Worm (Caenorhabditis elegans) whole organism, young adult: ENCODE data around the gene C45B2.2.

Experiments used
- F23B12.7 ChIP-seq: sonication (generic microtip); optimal IDR thresholded peaks from 2 replicates; lab custom pipeline; 2017; ENCODE audit warnings: missing genetic modification characterization, mild to moderate bottlenecking, missing compliant biosample characterization, antibody characterized with exemption, moderate library complexity; ENCODE audit not compliant: insufficient read depth
- F37B4.10 ChIP-seq: fragments of 200-800 bp; sonication (Bioruptor generic); IDR thresholded peaks from 2 replicates; pipeline ENCODE4 v1.3.6; 2022; ENCODE audit warnings: missing genetic modification characterization, missing compliant biosample characterization
- F49E8.2 ChIP-seq: sonication (generic microtip); optimal IDR thresholded peaks from 3 replicates; lab custom pipeline; 2017; ENCODE audit warnings: missing genetic modification characterization, mild to moderate bottlenecking, missing compliant biosample characterization, antibody characterized with exemption, moderate library complexity; ENCODE audit not compliant: insufficient read depth
- F52B5.7 ChIP-seq: sonication (generic microtip); optimal IDR thresholded peaks from 2 replicates; lab custom pipeline; 2016; ENCODE audit warnings: mild to moderate bottlenecking, missing genetic modification characterization, missing compliant biosample characterization
- F57C9.4 ChIP-seq: sonication (generic microtip); optimal IDR thresholded peaks from 2 replicates; lab custom pipeline; 2017; ENCODE audit warnings: mild to moderate bottlenecking, missing genetic modification characterization, missing compliant biosample characterization
- T07F8.4 ChIP-seq: sonication (generic microtip); optimal IDR thresholded peaks from 2 replicates; lab custom pipeline; 2016; ENCODE audit warnings: mild to moderate bottlenecking, missing genetic modification characterization, moderate library complexity, missing compliant biosample characterization
- T26A5.8 ChIP-seq: sonication (generic microtip); optimal IDR thresholded peaks from 2 replicates; lab custom pipeline; 2016; ENCODE audit warnings: missing genetic modification characterization, missing compliant biosample characterization
- Y53G8AR.9 ChIP-seq: fragments of 200-800 bp; sonication (Bioruptor generic); conservative IDR thresholded peaks from 2 replicates; pipeline ENCODE4 v1.3.6; 2022; ENCODE audit warnings: missing genetic modification reagents, missing genetic modification characterization, missing compliant biosample characterization
- Y79H2A.3 ChIP-seq: fragments of 200-800 bp; sonication (Bioruptor generic); conservative IDR thresholded peaks from 2 replicates; pipeline ENCODE4 v1.3.6; 2022; ENCODE audit warnings: missing genetic modification reagents, missing genetic modification characterization, missing compliant biosample characterization
- Y95B8A.8 ChIP-seq: fragments of 200-800 bp; sonication (Bioruptor generic); IDR thresholded peaks from 2 replicates; pipeline ENCODE4 v1.3.6; 2022; ENCODE audit warnings: missing genetic modification reagents, missing genetic modification characterization, missing compliant biosample characterization
- ZK185.1 ChIP-seq: sonication (generic microtip); optimal IDR thresholded peaks from 2 replicates; lab custom pipeline; 2016; ENCODE audit warnings: mild to moderate bottlenecking, missing genetic modification characterization, missing compliant biosample characterization; ENCODE audit not compliant: poor library complexity, severe bottlenecking
- akir-1 ChIP-seq: fragments of 200-800 bp; sonication (Bioruptor generic); optimal IDR thresholded peaks from 2 replicates; lab custom pipeline; 2018; ENCODE audit warnings: mild to moderate bottlenecking, missing genetic modification characterization, moderate library complexity, missing compliant biosample characterization
- ama-1 ChIP-seq, 3 experiments: fragments of 150-350 bp in 1 of 3; sonication (generic microtip) in 2 of 3; optimal IDR thresholded peaks; 2 replicates each; lab custom pipeline; 2014 to 2018; ENCODE audit warnings: missing biosample characterization in 2 of 3, missing genetic modification characterization in 2 of 3, missing genetic modification reagents in 2 of 3
- aptf-2 ChIP-seq: fragments of 200-800 bp; sonication (Bioruptor generic); conservative IDR thresholded peaks from 2 replicates; pipeline ENCODE4 v1.3.6; 2022; ENCODE audit warnings: missing genetic modification reagents, missing genetic modification characterization, missing compliant biosample characterization
- attf-5 ChIP-seq: fragments of 200-800 bp; sonication (Bioruptor generic); optimal IDR thresholded peaks from 2 replicates; lab custom pipeline; 2018; ENCODE audit warnings: mild to moderate bottlenecking, missing genetic modification characterization, missing compliant biosample characterization
- bed-1 ChIP-seq: fragments of 200-800 bp; sonication (Bioruptor generic); IDR thresholded peaks from 2 replicates; pipeline ENCODE4 v1.3.6; 2022; ENCODE audit warnings: missing genetic modification reagents, missing genetic modification characterization, missing compliant biosample characterization
- ceh-27 ChIP-seq: fragments of 200-800 bp; sonication (Bioruptor generic); optimal IDR thresholded peaks from 2 replicates; lab custom pipeline; 2018; ENCODE audit warnings: mild to moderate bottlenecking, missing genetic modification characterization, moderate library complexity, missing compliant biosample characterization
- ceh-58 ChIP-seq: fragments of 200-800 bp; sonication (Bioruptor generic); IDR thresholded peaks from 2 replicates; pipeline ENCODE4 v1.3.6; 2022; ENCODE audit warnings: missing genetic modification characterization, missing compliant biosample characterization
- ceh-91 ChIP-seq: fragments of 200-800 bp; sonication (Bioruptor generic); IDR thresholded peaks from 2 replicates; pipeline ENCODE4 v1.3.6; 2022; ENCODE audit warnings: missing genetic modification reagents, missing genetic modification characterization, missing compliant biosample characterization
- dox-1 ChIP-seq: fragments of 200-800 bp; sonication (Bioruptor generic); IDR thresholded peaks from 2 replicates; pipeline ENCODE4 v1.3.6; 2022; ENCODE audit warnings: missing genetic modification reagents, missing genetic modification characterization, missing compliant biosample characterization
- dpl-1 ChIP-seq: fragments of 150-350 bp; optimal IDR thresholded peaks from 2 replicates; lab custom pipeline; 2014; ENCODE audit warnings: missing biosample characterization, missing genetic modification reagents, missing genetic modification characterization
- ekl-4 ChIP-seq: fragments of 200-800 bp; sonication (Bioruptor generic); IDR thresholded peaks from 2 replicates; pipeline ENCODE4 v1.3.6; 2022; ENCODE audit warnings: missing genetic modification reagents, missing genetic modification characterization, missing compliant biosample characterization
- him-1 ChIP-seq: sonication (generic microtip); optimal IDR thresholded peaks from 2 replicates; lab custom pipeline; 2016; ENCODE audit warnings: missing genotype, missing genetic modification reagents, missing genetic modification characterization, missing compliant biosample characterization
- hlh-12 ChIP-seq: sonication (generic microtip); optimal IDR thresholded peaks from 2 replicates; lab custom pipeline; 2016; ENCODE audit warnings: missing genetic modification characterization, missing compliant biosample characterization
- hlh-26 ChIP-seq: fragments of 200-800 bp; sonication (Bioruptor generic); conservative IDR thresholded peaks from 2 replicates; pipeline ENCODE4 v1.3.6; 2022; ENCODE audit warnings: missing genetic modification reagents, missing genetic modification characterization, missing compliant biosample characterization
- hmg-20 ChIP-seq: fragments of 200-800 bp; sonication (Bioruptor generic); IDR thresholded peaks from 2 replicates; pipeline ENCODE4 v1.3.6; 2022; ENCODE audit warnings: missing genetic modification reagents, missing genetic modification characterization, missing compliant biosample characterization
- hrde-1 ChIP-seq: sonication (generic microtip); optimal IDR thresholded peaks from 2 replicates; lab custom pipeline; 2016; ENCODE audit warnings: missing genetic modification characterization, mild to moderate bottlenecking, missing compliant biosample characterization, moderate library complexity, missing genotype, missing genetic modification reagents, borderline replicate concordance
- hsf-1 ChIP-seq: fragments of 200-800 bp; sonication (Bioruptor generic); IDR thresholded peaks from 2 replicates; pipeline ENCODE4 v1.3.6; 2022; ENCODE audit warnings: missing genetic modification reagents, missing genetic modification characterization, missing compliant biosample characterization
- let-526 ChIP-seq: fragments of 200-800 bp; sonication (Bioruptor generic); IDR thresholded peaks from 2 replicates; pipeline ENCODE4 v1.3.6; 2022; ENCODE audit warnings: missing genetic modification reagents, missing genetic modification characterization, missing compliant biosample characterization
- let-607 ChIP-seq, 2 experiments: fragments of 200-800 bp in 1 of 2; sonication (Bioruptor generic) in 1 of 2; sonication (generic microtip) in 1 of 2; optimal IDR thresholded peaks; 2 replicates each; lab custom pipeline; 2016 to 2018; ENCODE audit warnings: mild to moderate bottlenecking in 2 of 2, missing compliant biosample characterization in 2 of 2, missing genetic modification characterization in 2 of 2, moderate library complexity in 2 of 2, missing genotype in 1 of 2
- lsy-27 ChIP-seq: sonication (generic microtip); optimal IDR thresholded peaks from 2 replicates; lab custom pipeline; 2017; ENCODE audit warnings: missing genetic modification characterization, mild to moderate bottlenecking, missing compliant biosample characterization, antibody characterized with exemption, missing genotype, borderline replicate concordance; ENCODE audit not compliant: insufficient read depth
- madf-10 ChIP-seq: sonication (generic microtip); optimal IDR thresholded peaks from 2 replicates; lab custom pipeline; 2016; ENCODE audit warnings: mild to moderate bottlenecking, missing genetic modification characterization, missing compliant biosample characterization
- mes-4 ChIP-seq: sonication (generic microtip); optimal IDR thresholded peaks from 2 replicates; lab custom pipeline; 2016; ENCODE audit warnings: missing genotype, missing genetic modification characterization, missing compliant biosample characterization
- mxl-1 ChIP-seq: sonication (generic microtip); optimal IDR thresholded peaks from 2 replicates; lab custom pipeline; 2016; ENCODE audit warnings: missing genetic modification characterization, missing compliant biosample characterization
- nhr-80 ChIP-seq: sonication (generic microtip); optimal IDR thresholded peaks from 2 replicates; lab custom pipeline; 2016; ENCODE audit warnings: missing genetic modification characterization, missing compliant biosample characterization
- rec-8 ChIP-seq, 2 experiments: sonication (generic microtip); optimal IDR thresholded peaks; 2 replicates each; lab custom pipeline; 2016; ENCODE audit warnings: mild to moderate bottlenecking in 2 of 2, missing genetic modification characterization in 2 of 2, missing genetic modification reagents in 2 of 2, missing genotype in 2 of 2, missing biosample characterization in 1 of 2, missing compliant biosample characterization in 1 of 2, moderate library complexity in 1 of 2
- snpc-1.1 ChIP-seq: sonication (generic microtip); optimal IDR thresholded peaks from 2 replicates; lab custom pipeline; 2017; ENCODE audit warnings: missing genetic modification characterization, mild to moderate bottlenecking, missing compliant biosample characterization, antibody characterized with exemption, moderate library complexity, missing genotype, missing genetic modification reagents; ENCODE audit not compliant: insufficient read depth
- snpc-1.3 ChIP-seq: sonication (generic microtip); optimal IDR thresholded peaks from 2 replicates; lab custom pipeline; 2017; ENCODE audit warnings: missing genetic modification characterization, mild to moderate bottlenecking, missing compliant biosample characterization, antibody characterized with exemption, moderate library complexity, missing genotype, missing genetic modification reagents; ENCODE audit not compliant: insufficient read depth
- snpc-3.4 ChIP-seq: sonication (generic microtip); optimal IDR thresholded peaks from 2 replicates; lab custom pipeline; 2017; ENCODE audit warnings: missing genetic modification characterization, mild to moderate bottlenecking, missing compliant biosample characterization, antibody characterized with exemption, moderate library complexity, missing genotype, missing genetic modification reagents
- sptf-2 ChIP-seq: fragments of 200-800 bp; sonication (Bioruptor generic); optimal IDR thresholded peaks from 2 replicates; lab custom pipeline; 2018; ENCODE audit warnings: mild to moderate bottlenecking, missing genetic modification characterization, missing compliant biosample characterization
- unc-62 ChIP-seq: fragments of 150-350 bp; optimal IDR thresholded peaks from 2 replicates; lab custom pipeline; 2014; ENCODE audit warnings: missing biosample characterization, missing genetic modification reagents, missing genetic modification characterization

Gene C45B2.2

DNA sequence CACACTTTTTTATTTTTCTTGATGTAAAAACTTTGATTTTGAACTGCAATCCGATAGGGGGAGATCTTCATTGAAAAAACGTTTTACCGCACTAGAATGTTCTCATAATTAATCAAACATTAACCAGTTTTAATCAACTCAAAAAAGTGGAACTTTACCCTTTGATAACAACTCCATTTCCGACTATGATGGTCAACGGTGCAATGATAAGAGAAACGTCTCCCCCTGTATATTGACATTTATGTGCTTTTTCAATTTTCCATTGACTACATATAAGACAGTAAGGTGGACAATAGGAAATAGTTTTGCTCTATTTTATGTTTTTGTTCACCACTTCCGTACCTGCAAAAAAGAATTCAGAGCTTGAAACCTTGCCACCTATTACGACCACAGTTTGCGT lies 13.9 kb downstream of the C45B2.2 start:
- peak; percentile 66 for TF ChIP-seq nhr-80 (tag; lab: Kevin White, UChicago)
- no peak for TF ChIP-seq T26A5.8 (tag; lab: Kevin White, UChicago)
- peak; percentile 53 for TF ChIP-seq unc-62 (GFP tag; lab: Kevin White, UChicago)
- TF ChIP-seq rec-8 (tag; optimal IDR thresholded peaks at IDR 0.05; lab: Kevin White, UChicago): no peak
- TF ChIP-seq hlh-12 (tag; lab: Kevin White, UChicago): no peak

DNA sequence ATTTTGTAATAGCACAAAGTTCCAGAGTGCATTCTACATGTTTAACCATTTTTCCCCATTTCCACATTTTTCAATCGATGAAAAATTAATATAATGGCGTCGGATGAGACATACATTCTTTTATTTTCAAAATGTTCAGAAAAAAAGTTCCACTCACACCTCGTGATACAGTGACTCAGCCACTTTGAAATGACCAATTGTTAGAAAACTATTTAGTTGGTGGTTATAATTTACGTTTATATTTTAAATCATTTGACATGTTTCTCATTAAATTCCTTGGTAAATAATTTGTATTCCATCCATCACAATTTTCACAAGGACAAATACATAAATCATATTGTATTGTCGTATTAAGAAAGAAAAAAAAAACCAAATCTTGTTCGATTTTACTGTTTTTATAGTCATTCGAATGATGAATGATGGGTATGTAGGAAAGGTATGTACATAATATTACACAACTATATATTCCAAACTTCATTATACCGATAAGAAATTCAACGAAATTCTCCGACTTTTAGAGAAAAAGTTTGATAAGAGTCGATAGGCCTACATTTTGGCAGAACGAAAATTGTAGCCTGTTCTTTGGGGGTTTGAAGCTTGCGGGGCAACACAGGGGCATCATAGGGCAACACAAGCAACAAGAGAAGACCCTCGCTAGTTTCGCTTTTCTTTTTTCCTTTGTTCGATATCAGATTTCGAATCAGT lies 16.0 kb downstream of the C45B2.2 start:
- TF ChIP-seq F37B4.10 (no peak), nhr-80 (tag; lab: Kevin White, UChicago) (peak; percentile 75), dox-1 (GFP tag; lab: Robert Waterston, UW) (peak; percentile 29; the same call in 1 of the 2 replicates)

DNA sequence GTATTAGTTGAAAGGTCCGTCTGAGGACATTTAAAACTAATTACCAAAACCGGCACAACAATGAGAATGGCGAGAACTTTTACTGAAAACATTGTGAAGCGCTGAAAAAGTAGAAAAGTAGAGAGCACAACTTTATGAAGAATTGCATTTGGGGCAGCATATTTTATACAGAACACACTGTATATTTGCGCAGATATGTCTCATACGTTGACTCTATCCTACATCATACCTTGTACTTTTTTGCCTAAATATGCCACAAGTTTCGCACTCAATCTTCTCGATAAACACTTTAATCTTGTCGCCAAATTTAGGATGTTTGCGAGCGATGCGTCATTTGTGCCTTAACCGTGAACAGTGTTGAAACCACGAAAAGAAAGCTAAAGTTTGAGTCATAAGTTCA lies 18.8 kb downstream of the C45B2.2 start, which contains the start of gene C15H9.11:
Gene C15H9.11, minus strand, starts transcription at position 101 of the 400 bp plus-strand sequence.
- no peak for TF ChIP-seq hrde-1 (tag; lab: Kevin White, UChicago)
- no peak for TF ChIP-seq Y79H2A.3
- TF ChIP-seq snpc-3.4 (tag; lab: Kevin White, UChicago): no peak
- TF ChIP-seq let-607 (tag; optimal IDR thresholded peaks at IDR 0.05; lab: Kevin White, UChicago): no peak
- TF ChIP-seq Y95B8A.8: no peak
- no peak for TF ChIP-seq F57C9.4 (tag; lab: Kevin White, UChicago)
- TF ChIP-seq dpl-1 (GFP tag; lab: Kevin White, UChicago): no peak
- TF ChIP-seq snpc-1.1 (tag; lab: Kevin White, UChicago): no peak
- TF ChIP-seq lsy-27: no peak
- no peak for TF ChIP-seq snpc-1.3 (tag; lab: Kevin White, UChicago)
- no peak for TF ChIP-seq rec-8 (tag; optimal IDR thresholded peaks at IDR 0.05; lab: Kevin White, UChicago)
- TF ChIP-seq ama-1 (optimal IDR thresholded peaks at IDR 0.05; lab: Kevin White, UChicago): no peak
- TF ChIP-seq ama-1 (GFP tag; optimal IDR thresholded peaks at IDR 0.05; lab: Kevin White, UChicago): no peak
- TF ChIP-seq him-1 (tag; lab: Kevin White, UChicago): no peak
- TF ChIP-seq ceh-27 (GFP tag; lab: Kevin White, UChicago): no peak
- no peak for TF ChIP-seq aptf-2 (GFP tag; lab: Robert Waterston, UW)
- no peak for TF ChIP-seq ceh-58 (GFP tag; lab: Robert Waterston, UW)
- no peak for TF ChIP-seq sptf-2 (GFP tag; lab: Kevin White, UChicago)
- no peak for TF ChIP-seq hmg-20 (GFP tag; lab: Robert Waterston, UW)
- TF ChIP-seq T07F8.4 (tag; lab: Kevin White, UChicago): no peak
- TF ChIP-seq, all 124 proteins: peak for 0

DNA sequence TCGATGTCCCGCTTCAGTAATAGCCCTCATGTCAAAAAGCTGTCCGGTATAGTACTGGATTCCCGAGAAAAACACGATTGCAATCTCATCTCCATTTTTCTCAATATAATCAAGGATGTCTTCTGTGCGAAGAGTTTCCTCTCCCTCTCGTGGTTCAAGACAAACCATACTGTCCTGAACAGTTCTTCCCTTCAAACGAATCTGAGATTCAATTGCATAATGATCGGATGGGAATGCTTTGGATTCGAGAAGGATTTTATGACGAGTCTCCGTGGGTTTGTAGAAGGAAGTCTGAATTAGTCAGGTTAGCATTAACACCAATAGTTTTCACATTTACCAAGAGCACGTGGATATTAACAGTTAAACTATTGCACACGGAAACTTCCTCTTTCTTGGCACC lies 23.4 kb downstream of the C45B2.2 start:
- TF ChIP-seq ekl-4 (GFP tag; lab: Robert Waterston, UW) (no peak), hlh-26 (GFP tag; lab: Robert Waterston, UW) (no peak), Y53G8AR.9 (GFP tag; lab: Robert Waterston, UW) (no peak), ZK185.1 (no peak), let-526 (no peak), F49E8.2 (tag; lab: Kevin White, UChicago) (no peak), bed-1 (GFP tag; lab: Robert Waterston, UW) (no peak), mes-4 (no peak), hsf-1 (GFP tag; lab: Robert Waterston, UW) (no peak), F23B12.7 (no peak), attf-5 (GFP tag; lab: Kevin White, UChicago) (no peak), mxl-1 (tag; lab: Kevin White, UChicago) (no peak), ceh-91 (GFP tag; lab: Robert Waterston, UW) (no peak), akir-1 (GFP tag; lab: Kevin White, UChicago) (no peak), F52B5.7 (tag; lab: Kevin White, UChicago) (no peak), ceh-58 (GFP tag; lab: Robert Waterston, UW) (no peak), madf-10 (tag; lab: Kevin White, UChicago) (no peak)
